Worm (Caenorhabditis elegans): Measurements from ENCODE around the gene glb-28.

DNA sequence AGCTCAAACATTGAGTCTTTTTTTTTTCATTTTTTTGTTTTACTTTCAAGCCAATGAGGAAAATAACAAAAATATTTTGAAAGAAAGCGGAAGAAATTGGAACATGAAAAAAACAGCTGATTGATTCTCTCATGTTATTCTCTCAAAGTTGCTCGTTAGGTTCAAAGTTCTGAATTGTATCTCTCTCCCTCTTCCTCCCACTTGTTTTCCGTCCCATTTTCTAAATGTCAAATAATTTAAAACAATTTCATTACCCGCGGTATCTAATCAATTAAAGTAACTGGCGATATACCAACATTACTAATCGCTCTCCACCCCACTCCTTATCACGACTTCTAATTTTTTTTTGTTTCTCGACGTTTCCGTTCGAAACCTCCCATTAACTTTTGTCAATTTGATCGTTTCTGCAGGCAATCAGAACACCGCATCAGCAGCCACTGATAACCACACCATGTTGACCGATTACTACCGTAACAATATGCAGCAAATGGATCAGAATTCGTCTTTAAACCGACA, 25.8 kb upstream of the glb-28 start:
- no peak for TF ChIP-seq elt-3 (tag; optimal IDR thresholded peaks at IDR 0.05)
- TF ChIP-seq ceh-83 (GFP tag; optimal IDR thresholded peaks at IDR 0.05): no peak
- TF ChIP-seq blmp-1 (tag; optimal IDR thresholded peaks at IDR 0.05): no peak
- no peak for TF ChIP-seq M03D4.4 (tag; optimal IDR thresholded peaks at IDR 0.05)
